Fruit fly (Drosophila melanogaster): Measurements from ENCODE around the gene mrt.

dm6 chr3R:27274533-27275447 lies 7.7 kb downstream of the mrt start, which contains the start of gene CG5938:
- no peak for TF ChIP-seq CG8478 (optimal IDR thresholded peaks at IDR 0.05)
- TF ChIP-seq CTCF (optimal IDR thresholded peaks at IDR 0.05): no peak
